Fruit fly (Drosophila melanogaster): ENCODE results near the gene CG34165.
"Not testable (repeated sequence)": the region's sequence is repeated elsewhere in the genome, so short reads cannot be mapped to it uniquely, and the experiment has no call there.

CG34165 gene

DNA sequence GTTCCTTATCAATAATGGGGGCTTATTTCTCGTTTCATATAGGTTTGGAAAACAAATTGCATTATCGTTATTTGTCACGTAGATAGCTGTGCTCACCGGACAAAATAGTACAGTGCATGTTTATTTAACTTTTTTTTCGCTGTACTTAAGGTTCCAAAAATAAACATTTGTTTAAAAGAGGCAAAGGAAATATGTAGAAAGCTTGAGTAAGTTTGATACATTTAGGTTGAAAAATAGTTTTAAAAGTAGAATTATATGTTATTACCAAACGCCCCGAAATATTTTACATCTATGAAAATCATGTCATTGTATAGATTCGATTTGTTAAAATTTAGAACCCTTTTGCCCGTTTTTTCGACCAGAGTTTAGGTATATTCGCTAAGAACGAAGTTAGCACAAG lies 22.0 kb downstream of the CG34165 start, which contains the start of gene CG31835:
Gene CG31835 (plus strand): TSS at position 301 of the 400 bp plus-strand sequence.
- not testable (repeated sequence) for TF ChIP-seq Awh (GFP tag; IDR thresholded peaks at IDR 0.05); CG10565 (GFP tag; optimal IDR thresholded peaks at IDR 0.05); her (GFP tag; optimal IDR thresholded peaks at IDR 0.05)

DNA sequence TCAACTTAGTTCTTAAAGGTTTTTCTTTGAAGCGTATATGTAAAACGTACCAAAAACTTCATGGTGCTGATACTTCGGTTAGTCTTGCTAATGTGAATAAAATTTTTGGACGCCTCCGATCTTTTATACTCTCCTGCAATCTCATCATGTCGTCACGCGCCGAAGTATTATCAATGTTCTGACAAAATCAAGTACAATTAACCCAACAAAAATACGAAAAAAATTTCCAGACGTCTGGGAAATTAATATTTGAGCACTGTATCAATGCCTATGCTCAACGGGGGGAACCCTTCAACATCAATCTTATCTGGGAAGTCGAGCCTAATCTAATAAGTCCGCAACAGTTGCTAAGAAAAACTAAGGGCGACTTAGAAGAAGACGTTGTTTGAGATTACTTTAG lies 24.1 kb downstream of the CG34165 start, which contains the start of gene CG31775:
Gene CG31775 (minus strand): TSS at position 101 of the 400 bp plus-strand sequence.
- not testable (repeated sequence) for TF ChIP-seq Hey (tag; optimal IDR thresholded peaks at IDR 0.05); sens (GFP tag); CG10147 (GFP tag; optimal IDR thresholded peaks at IDR 0.05)

DNA sequence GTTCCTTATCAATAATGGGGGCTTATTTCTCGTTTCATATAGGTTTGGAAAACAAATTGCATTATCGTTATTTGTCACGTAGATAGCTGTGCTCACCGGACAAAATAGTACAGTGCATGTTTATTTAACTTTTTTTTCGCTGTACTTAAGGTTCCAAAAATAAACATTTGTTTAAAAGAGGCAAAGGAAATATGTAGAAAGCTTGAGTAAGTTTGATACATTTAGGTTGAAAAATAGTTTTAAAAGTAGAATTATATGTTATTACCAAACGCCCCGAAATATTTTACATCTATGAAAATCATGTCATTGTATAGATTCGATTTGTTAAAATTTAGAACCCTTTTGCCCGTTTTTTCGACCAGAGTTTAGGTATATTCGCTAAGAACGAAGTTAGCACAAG lies 26.1 kb downstream of the CG34165 start, which contains the start of gene CG42585:
Gene CG42585 (plus strand): TSS at position 301 of the 400 bp plus-strand sequence.
- TF ChIP-seq schlank (tag; optimal IDR thresholded peaks at IDR 0.05); CG31224 (GFP tag; IDR thresholded peaks at IDR 0.05); pum (GFP tag; optimal IDR thresholded peaks at IDR 0.05): not testable (repeated sequence)

DNA sequence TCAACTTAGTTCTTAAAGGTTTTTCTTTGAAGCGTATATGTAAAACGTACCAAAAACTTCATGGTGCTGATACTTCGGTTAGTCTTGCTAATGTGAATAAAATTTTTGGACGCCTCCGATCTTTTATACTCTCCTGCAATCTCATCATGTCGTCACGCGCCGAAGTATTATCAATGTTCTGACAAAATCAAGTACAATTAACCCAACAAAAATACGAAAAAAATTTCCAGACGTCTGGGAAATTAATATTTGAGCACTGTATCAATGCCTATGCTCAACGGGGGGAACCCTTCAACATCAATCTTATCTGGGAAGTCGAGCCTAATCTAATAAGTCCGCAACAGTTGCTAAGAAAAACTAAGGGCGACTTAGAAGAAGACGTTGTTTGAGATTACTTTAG lies 28.2 kb downstream of the CG34165 start, which contains the start of gene CG42586:
Gene CG42586 (minus strand): TSS at position 101 of the 400 bp plus-strand sequence.
- not testable (repeated sequence) for TF ChIP-seq ab (GFP tag; optimal IDR thresholded peaks at IDR 0.05); h (optimal IDR thresholded peaks at IDR 0.05); Hr78 (GFP tag; optimal IDR thresholded peaks at IDR 0.05)

DNA sequence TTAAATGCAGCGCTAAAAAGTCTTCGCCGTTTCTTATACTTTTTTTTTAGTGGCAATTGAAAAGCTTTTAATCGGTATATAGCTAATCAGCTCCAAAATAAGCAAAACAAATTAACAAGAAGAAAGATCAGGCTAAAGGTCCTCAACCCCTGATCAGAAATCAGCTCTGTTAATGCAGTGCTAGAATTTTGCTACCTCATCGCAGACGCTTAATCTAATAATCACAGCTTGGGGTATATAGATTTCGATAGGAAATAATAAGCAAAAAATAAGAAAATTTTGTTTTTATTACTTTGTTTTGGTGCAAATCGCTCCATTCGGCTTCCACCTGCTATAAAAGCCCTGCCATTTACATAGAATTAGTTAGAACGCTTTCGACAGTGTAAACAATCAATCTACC lies 29.3 kb downstream of the CG34165 start, which contains the start of gene CG34166:
Gene CG34166 (plus strand): TSS at position 301 of the 400 bp plus-strand sequence.
- not testable (repeated sequence) for TF ChIP-seq ap (GFP tag; IDR thresholded peaks at IDR 0.05); CG8281 (tag; optimal IDR thresholded peaks at IDR 0.05); hth (optimal IDR thresholded peaks at IDR 0.05)

dm6 chr2L:14743337-14743736 lies 29.8 kb downstream of the CG34165 start:
- TF ChIP-seq CG6254 (GFP tag; optimal IDR thresholded peaks at IDR 0.05) (peak; percentile 63), Meics (GFP tag; optimal IDR thresholded peaks at IDR 0.05) (no peak), cad (GFP tag; optimal IDR thresholded peaks at IDR 0.05) (peak; percentile 20), hbn (GFP tag; IDR thresholded peaks at IDR 0.05; ENCODE audit: partially characterized antibody) (no peak), lilli (GFP tag; optimal IDR thresholded peaks at IDR 0.05) (peak; percentile 32), NC2α (GFP tag; optimal IDR thresholded peaks at IDR 0.05) (no peak), Ets65A (GFP tag) (peak; percentile 8)

DNA sequence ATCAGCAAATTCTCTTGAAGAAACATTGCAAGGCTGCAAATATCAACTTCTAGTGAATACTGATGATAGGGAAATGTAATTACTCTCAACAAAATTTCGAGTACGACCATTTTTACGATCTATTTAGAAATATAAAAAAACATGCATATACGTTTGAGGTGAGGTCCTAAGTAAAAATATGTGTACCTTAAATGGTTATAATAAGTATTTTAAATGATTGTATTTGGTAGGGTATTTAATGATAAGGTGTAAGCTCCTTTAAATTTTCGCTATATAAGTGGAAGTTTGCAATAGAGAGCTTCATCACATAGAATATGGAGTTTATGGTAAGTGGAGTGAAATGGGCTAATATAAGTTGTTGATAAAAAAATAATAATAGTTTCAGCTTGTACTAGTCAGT lies 30.6 kb downstream of the CG34165 start, which contains the start of gene CG42681:
Gene CG42681 (plus strand): TSS at position 301 of the 400 bp plus-strand sequence.
- TF ChIP-seq Kr (GFP tag; optimal IDR thresholded peaks at IDR 0.05) (no peak), Mes4 (GFP tag; optimal IDR thresholded peaks at IDR 0.05) (no peak), salm (tag; optimal IDR thresholded peaks at IDR 0.05) (no peak), exex (tag; optimal IDR thresholded peaks at IDR 0.05) (no peak), NC2α (GFP tag; optimal IDR thresholded peaks at IDR 0.05) (no peak), psq (GFP tag; optimal IDR thresholded peaks at IDR 0.05) (no peak), CG3726 (GFP tag; IDR thresholded peaks at IDR 0.05) (no peak), CG9437 (GFP tag; optimal IDR thresholded peaks at IDR 0.05) (no peak), Dp (GFP tag; optimal IDR thresholded peaks at IDR 0.05) (no peak), Taf1 (GFP tag; IDR thresholded peaks at IDR 0.05) (no peak), CG7839 (tag; optimal IDR thresholded peaks at IDR 0.05) (no peak), az2 (GFP tag; optimal IDR thresholded peaks at IDR 0.05) (no peak), wek (GFP tag; optimal IDR thresholded peaks at IDR 0.05) (no peak)

All from whole organism, embryonic.